Worm (Caenorhabditis elegans): ENCODE measurements around the gene K07E8.7.

K07E8.7 gene

DNA sequence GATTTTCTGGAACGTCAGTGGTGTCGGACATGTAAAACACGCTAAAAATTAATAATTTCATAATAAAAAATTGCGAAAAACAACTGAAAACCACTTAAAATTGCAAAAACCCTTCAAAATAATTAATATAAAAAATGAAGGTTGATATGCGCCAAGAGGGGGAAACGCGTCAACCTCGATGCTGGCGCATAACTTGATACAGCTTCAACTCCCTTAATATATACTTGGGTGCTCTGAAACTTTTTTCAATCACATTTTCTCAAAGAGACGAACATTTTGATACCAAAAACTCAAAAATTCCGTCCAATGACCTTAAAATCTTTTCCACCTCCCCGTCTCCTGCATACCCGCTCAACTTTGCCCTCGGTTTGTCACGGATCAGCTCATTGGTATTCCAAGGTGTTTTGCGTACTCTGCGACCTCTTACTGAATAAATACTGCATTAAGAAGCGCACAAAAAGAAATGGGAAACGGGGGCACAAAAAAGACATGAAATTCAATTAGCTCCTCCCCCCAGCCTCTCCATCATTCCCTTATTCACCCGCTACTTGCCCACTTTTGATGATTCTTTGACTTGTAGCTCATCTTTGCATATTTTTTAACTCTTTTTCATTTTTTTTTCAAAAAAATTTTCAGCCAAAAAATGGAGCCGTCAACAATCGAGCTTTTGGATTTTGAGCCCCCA lies at the start of gene K07E8.7, which contains the start of gene frpr-14:
Gene K07E8.7, minus strand, starts transcription at position 47 of the 685 bp plus-strand sequence.
Gene frpr-14, plus strand, starts transcription at position 635 of the 685 bp plus-strand sequence.
- TF ChIP-seq egl-5 (tag; optimal IDR thresholded peaks at IDR 0.05) = no peak
- TF ChIP-seq elt-2 (tag; optimal IDR thresholded peaks at IDR 0.05) = no peak
- TF ChIP-seq nfya-1 (tag; optimal IDR thresholded peaks at IDR 0.05; ENCODE audit: insufficient read depth) = peak; percentile 39
- TF ChIP-seq eor-1 (tag; optimal IDR thresholded peaks at IDR 0.05) = no peak
- no peak for TF ChIP-seq fkh-2 (tag; optimal IDR thresholded peaks at IDR 0.05)
- TF ChIP-seq nhr-23 (tag; optimal IDR thresholded peaks at IDR 0.05) = no peak

DNA sequence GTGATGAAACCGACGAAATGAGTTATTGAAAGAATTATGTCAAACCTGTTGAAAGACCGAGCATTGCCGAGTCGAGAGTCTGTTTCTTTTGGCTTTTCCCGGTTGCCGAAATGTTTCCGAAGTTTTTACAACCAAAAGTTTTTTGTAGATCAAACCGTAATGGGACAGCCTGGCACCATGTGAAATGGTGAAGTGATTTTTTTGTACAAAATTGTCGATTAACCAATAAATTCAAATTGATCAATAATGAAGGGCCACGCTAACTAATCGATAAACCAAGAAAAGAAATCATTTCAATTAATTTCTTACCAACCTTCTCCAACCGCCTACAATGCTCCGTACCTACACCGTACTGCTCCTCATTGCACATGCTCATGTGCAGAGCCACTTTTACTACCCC lies 41.4 kb upstream of the K07E8.7 start, which contains the start of gene T02H6.3:
Gene T02H6.3, plus strand, starts transcription at position 301 of the 400 bp plus-strand sequence.
- TF ChIP-seq unc-39 (tag; optimal IDR thresholded peaks at IDR 0.05) (no peak), daf-12 (tag; optimal IDR thresholded peaks at IDR 0.05) (no peak), mdl-1 (tag; optimal IDR thresholded peaks at IDR 0.05) (no peak), ceh-28 (tag; optimal IDR thresholded peaks at IDR 0.05) (no peak), nfya-1 (tag; optimal IDR thresholded peaks at IDR 0.05; ENCODE audit: insufficient read depth) (no peak), aly-2 (tag; optimal IDR thresholded peaks at IDR 0.05) (no peak), nhr-76 (tag; optimal IDR thresholded peaks at IDR 0.05) (no peak), lin-15B (tag; optimal IDR thresholded peaks at IDR 0.05) (no peak), skn-1 (tag; optimal IDR thresholded peaks at IDR 0.05) (no peak), lsy-12 (tag; optimal IDR thresholded peaks at IDR 0.05) (no peak), fkh-10 (GFP tag; optimal IDR thresholded peaks at IDR 0.05) (no peak), nhr-43 (tag; optimal IDR thresholded peaks at IDR 0.05; ENCODE audit: poor library complexity, severe bottlenecking) (no peak), nhr-23 (tag; optimal IDR thresholded peaks at IDR 0.05) (no peak), pqm-1 (tag; optimal IDR thresholded peaks at IDR 0.05) (no peak), elt-1 (tag; optimal IDR thresholded peaks at IDR 0.05) (no peak), egl-27 (tag; optimal IDR thresholded peaks at IDR 0.05) (no peak), nhr-12 (tag; optimal IDR thresholded peaks at IDR 0.05) (no peak)

DNA sequence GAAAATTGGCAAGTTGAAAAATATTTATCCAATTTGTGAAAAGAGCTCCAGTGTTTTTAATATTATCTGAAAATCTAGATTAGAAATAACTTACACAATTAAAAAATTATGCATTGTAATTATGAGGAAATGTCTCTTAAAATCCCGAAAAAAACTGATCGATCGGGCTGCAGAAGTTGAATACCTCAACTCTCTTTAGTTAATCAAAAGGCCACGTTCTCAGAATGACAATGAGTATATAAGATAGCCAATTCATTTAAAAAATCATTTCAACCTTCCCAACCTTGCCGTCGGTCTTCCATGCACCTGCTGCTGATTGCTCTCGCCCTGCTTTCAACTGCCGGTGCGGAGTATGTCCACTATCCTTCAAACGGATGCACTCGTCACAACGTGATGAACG lies 39.6 kb upstream of the K07E8.7 start, which contains the start of gene T02H6.4:
Gene T02H6.4, plus strand, starts transcription at position 301 of the 400 bp plus-strand sequence.
- TF ChIP-seq tbx-2 (tag; optimal IDR thresholded peaks at IDR 0.05) = no peak
- no peak for TF ChIP-seq ama-1 (optimal IDR thresholded peaks at IDR 0.05)
- no peak for TF ChIP-seq jun-1 (tag; optimal IDR thresholded peaks at IDR 0.05)
- TF ChIP-seq unc-62 (GFP tag; optimal IDR thresholded peaks at IDR 0.05) = no peak
- TF ChIP-seq fkh-2 (tag; optimal IDR thresholded peaks at IDR 0.05) = no peak
- no peak for TF ChIP-seq lin-39 (tag; optimal IDR thresholded peaks at IDR 0.05)
- no peak for TF ChIP-seq ceh-9 (tag; optimal IDR thresholded peaks at IDR 0.05)
- no peak for TF ChIP-seq nhr-23 (tag; optimal IDR thresholded peaks at IDR 0.05)
- no peak for TF ChIP-seq ztf-11 (tag; optimal IDR thresholded peaks at IDR 0.05)
- no peak for TF ChIP-seq egl-27 (tag; optimal IDR thresholded peaks at IDR 0.05)
- no peak for TF ChIP-seq pha-4 (tag; optimal IDR thresholded peaks at IDR 0.05)
- no peak for TF ChIP-seq nhr-43 (tag; optimal IDR thresholded peaks at IDR 0.05; ENCODE audit: poor library complexity, severe bottlenecking)
- TF ChIP-seq skn-1 (tag; optimal IDR thresholded peaks at IDR 0.05) = no peak
- TF ChIP-seq mdl-1 (tag; optimal IDR thresholded peaks at IDR 0.05) = no peak

DNA sequence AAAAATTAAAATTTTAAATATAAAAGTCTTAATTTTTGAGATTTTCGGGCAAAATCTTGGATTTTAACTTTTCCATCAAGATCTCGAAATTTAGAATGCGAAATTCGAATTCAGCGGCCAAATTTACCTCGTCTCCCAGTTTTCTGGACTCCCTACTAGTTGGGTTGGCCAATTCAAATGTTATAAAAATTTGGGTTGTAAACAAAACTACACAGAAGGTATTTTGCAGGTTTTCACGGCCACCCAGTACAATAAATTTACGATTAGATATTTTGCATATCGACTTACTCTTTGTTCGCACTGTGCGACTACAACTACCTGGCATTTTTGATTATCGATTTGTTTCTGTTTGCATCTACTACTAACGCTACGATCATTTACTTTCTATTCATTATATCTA lies 34.6 kb upstream of the K07E8.7 start, which contains the start of gene T02H6.5:
Gene T02H6.5, plus strand, starts transcription at position 301 of the 400 bp plus-strand sequence.
- no peak for TF ChIP-seq nhr-28 (tag; optimal IDR thresholded peaks at IDR 0.05)
- no peak for TF ChIP-seq daf-12 (tag; optimal IDR thresholded peaks at IDR 0.05)
- TF ChIP-seq nhr-67 (tag; optimal IDR thresholded peaks at IDR 0.05) = no peak
- TF ChIP-seq nhr-77 (tag; optimal IDR thresholded peaks at IDR 0.05) = no peak
- TF ChIP-seq nhr-12 (tag; optimal IDR thresholded peaks at IDR 0.05) = no peak
- TF ChIP-seq nhr-23 (tag; optimal IDR thresholded peaks at IDR 0.05) = no peak

DNA sequence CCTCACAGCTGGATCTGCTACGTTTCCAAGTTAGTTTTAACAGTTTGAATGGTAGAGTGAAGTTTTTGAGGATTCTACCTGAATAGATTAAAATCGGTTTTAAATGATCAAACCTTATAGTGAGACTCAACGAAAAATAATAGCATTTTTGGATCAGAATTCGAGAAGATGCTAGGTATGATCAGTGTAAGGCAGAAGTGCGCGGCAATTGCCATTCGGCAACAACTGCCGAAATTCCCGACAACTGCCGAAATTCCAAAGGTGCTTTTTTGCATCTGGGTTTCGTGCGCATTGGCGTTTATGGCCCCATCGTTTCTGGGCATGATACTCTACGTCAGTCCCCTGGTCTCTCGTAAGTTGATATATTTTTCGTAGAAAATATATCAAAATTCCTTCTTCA lies 33.3 kb upstream of the K07E8.7 start, which contains the start of gene T02H6.6:
Gene T02H6.6, plus strand, starts transcription at position 301 of the 400 bp plus-strand sequence.
- no peak for TF ChIP-seq nhr-67 (tag; optimal IDR thresholded peaks at IDR 0.05)
- no peak for TF ChIP-seq hmg-11 (tag; optimal IDR thresholded peaks at IDR 0.05)
- no peak for TF ChIP-seq pqm-1 (tag; optimal IDR thresholded peaks at IDR 0.05)
- TF ChIP-seq nhr-12 (tag; optimal IDR thresholded peaks at IDR 0.05) = no peak
- TF ChIP-seq daf-12 (tag; optimal IDR thresholded peaks at IDR 0.05) = no peak
- TF ChIP-seq tbx-2 (tag; optimal IDR thresholded peaks at IDR 0.05) = no peak
- no peak for TF ChIP-seq skn-1 (tag; optimal IDR thresholded peaks at IDR 0.05)
- TF ChIP-seq zag-1 (tag; optimal IDR thresholded peaks at IDR 0.05) = no peak
- TF ChIP-seq elt-3 (tag; optimal IDR thresholded peaks at IDR 0.05) = no peak
- TF ChIP-seq lin-39 (tag; optimal IDR thresholded peaks at IDR 0.05) = no peak
- no peak for TF ChIP-seq nhr-11 (tag; optimal IDR thresholded peaks at IDR 0.05)
- no peak for TF ChIP-seq aly-2 (tag; optimal IDR thresholded peaks at IDR 0.05)
- TF ChIP-seq sea-2 (GFP tag; optimal IDR thresholded peaks at IDR 0.05) = no peak
